Fruit fly (Drosophila melanogaster): ENCODE results near the gene CG12723.

DNA sequence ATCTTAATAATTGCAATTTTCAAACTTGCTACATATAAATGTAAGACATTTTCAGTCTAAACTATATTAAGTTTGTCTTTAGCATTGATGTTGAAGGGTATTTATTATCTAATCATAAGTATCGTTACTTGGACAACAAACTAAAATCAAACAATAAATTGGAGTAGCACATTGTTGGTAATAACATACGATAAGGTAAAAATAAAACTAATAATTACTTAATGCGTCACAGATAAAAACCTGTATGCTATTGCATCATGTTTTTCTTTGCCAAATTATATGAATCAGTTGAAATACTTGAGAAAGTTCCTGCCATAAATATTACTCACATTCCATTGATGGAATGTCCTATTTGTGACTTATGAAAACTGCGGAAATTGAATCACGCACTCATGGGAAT lies 49.1 kb upstream of the CG12723 start:
- no peak for TF ChIP-seq CG34406 (GFP tag; optimal IDR thresholded peaks at IDR 0.05)
- no peak for TF ChIP-seq CG6276 (GFP tag; optimal IDR thresholded peaks at IDR 0.05)

Data from whole organism, prepupa.